Worm (Caenorhabditis elegans): ENCODE data around the gene Y45F10D.14.

The Y45F10D.14 gene

DNA sequence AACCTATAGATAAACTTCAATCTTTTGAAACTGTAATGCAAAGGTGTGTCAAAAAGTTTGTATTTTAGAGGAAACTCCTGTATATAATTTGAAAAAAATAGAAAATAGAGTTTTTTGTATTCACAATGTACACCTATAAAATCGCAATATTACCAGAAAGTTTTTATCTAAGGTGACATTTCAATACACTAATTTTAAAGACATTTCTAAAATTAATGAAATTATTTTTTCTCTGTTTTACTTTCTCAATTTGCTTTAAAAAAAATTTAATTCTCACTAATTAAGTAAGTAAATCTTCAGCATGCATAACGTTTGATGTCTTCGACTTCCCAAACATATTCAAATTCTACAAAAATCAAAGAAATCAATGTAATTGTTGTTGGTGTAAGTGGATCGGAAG is 20.0 kb upstream of the Y45F10D.14 start, which contains the start of gene rga-5:
Gene rga-5 (plus strand): TSS at position 301 of the 400 bp plus-strand sequence.
- TF ChIP-seq unc-39 (tag; optimal IDR thresholded peaks at IDR 0.05) (no peak), nhr-129 (tag; optimal IDR thresholded peaks at IDR 0.05) (no peak), dmd-4 (tag; optimal IDR thresholded peaks at IDR 0.05) (no peak), snpc-4 (tag; optimal IDR thresholded peaks at IDR 0.05) (no peak), R02D3.7 (tag; optimal IDR thresholded peaks at IDR 0.05) (no peak), fos-1 (tag; optimal IDR thresholded peaks at IDR 0.05) (no peak), nhr-11 (tag; optimal IDR thresholded peaks at IDR 0.05) (no peak), blmp-1 (tag; optimal IDR thresholded peaks at IDR 0.05; ENCODE audit: insufficient read depth) (no peak), nhr-10 (tag; optimal IDR thresholded peaks at IDR 0.05) (no peak), nhr-23 (tag; optimal IDR thresholded peaks at IDR 0.05) (no peak), crh-2 (tag; optimal IDR thresholded peaks at IDR 0.05) (no peak), zag-1 (tag; optimal IDR thresholded peaks at IDR 0.05) (no peak), ztf-1 (GFP tag; conservative IDR thresholded peaks at IDR 0.05) (no peak), ama-1 (optimal IDR thresholded peaks at IDR 0.05) (no peak), Y55F3AM.14 (GFP tag; optimal IDR thresholded peaks at IDR 0.05) (no peak)

DNA sequence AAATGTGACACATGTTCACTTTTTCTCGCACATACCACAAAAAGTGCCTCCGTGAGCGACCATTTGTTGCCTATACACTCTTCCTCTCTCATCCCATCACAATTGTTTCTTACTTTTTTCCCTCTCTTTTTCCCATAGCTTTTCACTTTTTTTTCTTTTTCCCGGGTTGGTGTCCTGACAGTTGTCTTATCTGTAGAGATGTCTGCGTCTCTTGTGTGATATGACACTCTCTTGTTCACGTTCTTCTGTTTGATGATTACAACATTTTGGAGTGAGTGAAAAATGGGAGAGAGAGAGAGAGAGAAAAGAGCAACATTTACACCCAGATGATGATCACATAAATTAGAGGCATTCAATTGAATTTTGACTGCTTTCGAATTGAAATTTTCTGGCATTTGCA is 18.7 kb upstream of the Y45F10D.14 start:
- TF ChIP-seq ztf-1 (GFP tag; conservative IDR thresholded peaks at IDR 0.05) (no peak), sma-9 (GFP tag; optimal IDR thresholded peaks at IDR 0.05) (peak; percentile 67), sma-9 (tag; optimal IDR thresholded peaks at IDR 0.05) (no peak), nhr-6 (tag; optimal IDR thresholded peaks at IDR 0.05) (peak; percentile 50), aly-2 (tag; optimal IDR thresholded peaks at IDR 0.05) (no peak), Y55F3AM.14 (GFP tag; optimal IDR thresholded peaks at IDR 0.05) (no peak), ZK546.5 (tag; optimal IDR thresholded peaks at IDR 0.05) (no peak), gmeb-1 (tag; optimal IDR thresholded peaks at IDR 0.05) (peak; percentile 54), nhr-12 (tag; optimal IDR thresholded peaks at IDR 0.05) (no peak), elt-1 (tag; optimal IDR thresholded peaks at IDR 0.05) (no peak), dmd-4 (tag; optimal IDR thresholded peaks at IDR 0.05) (no peak), nhr-25 (tag; optimal IDR thresholded peaks at IDR 0.05) (no peak), ztf-11 (tag; optimal IDR thresholded peaks at IDR 0.05) (no peak), lin-13 (GFP tag; optimal IDR thresholded peaks at IDR 0.05) (no peak), snpc-4 (tag; optimal IDR thresholded peaks at IDR 0.05) (no peak), nhr-23 (tag; optimal IDR thresholded peaks at IDR 0.05) (no peak), unc-39 (tag; optimal IDR thresholded peaks at IDR 0.05) (no peak), alr-1 (tag; optimal IDR thresholded peaks at IDR 0.05) (no peak), ama-1 (optimal IDR thresholded peaks at IDR 0.05) (no peak), ztf-4 (tag; optimal IDR thresholded peaks at IDR 0.05) (peak; percentile 66), sem-4 (tag; optimal IDR thresholded peaks at IDR 0.05) (peak; percentile 36), peb-1 (tag; optimal IDR thresholded peaks at IDR 0.05) (no peak), elt-3 (tag; optimal IDR thresholded peaks at IDR 0.05) (no peak), nhr-129 (tag; optimal IDR thresholded peaks at IDR 0.05) (peak; percentile 95), lsy-2 (tag; optimal IDR thresholded peaks at IDR 0.05) (peak; percentile 8 to 77), skn-1 (tag; optimal IDR thresholded peaks at IDR 0.05) (no peak), blmp-1 (tag; optimal IDR thresholded peaks at IDR 0.05; ENCODE audit: insufficient read depth) (peak; percentile 52), crh-2 (tag; optimal IDR thresholded peaks at IDR 0.05) (peak; percentile 65), sma-3 (GFP tag; optimal IDR thresholded peaks at IDR 0.05) (no peak), ceh-82 (tag; optimal IDR thresholded peaks at IDR 0.05) (no peak), lin-11 (tag; optimal IDR thresholded peaks at IDR 0.05) (no peak), mbf-1 (tag; optimal IDR thresholded peaks at IDR 0.05) (no peak), lin-39 (tag; optimal IDR thresholded peaks at IDR 0.05) (no peak), unc-55 (GFP tag; optimal IDR thresholded peaks at IDR 0.05) (no peak), R02D3.7 (tag; optimal IDR thresholded peaks at IDR 0.05) (no peak), unc-62 (GFP tag; optimal IDR thresholded peaks at IDR 0.05) (no peak), nhr-77 (tag; optimal IDR thresholded peaks at IDR 0.05) (no peak), nhr-21 (tag; optimal IDR thresholded peaks at IDR 0.05) (no peak), mdl-1 (tag; optimal IDR thresholded peaks at IDR 0.05) (no peak), F13H6.1 (tag; optimal IDR thresholded peaks at IDR 0.05) (peak; percentile 91), nhr-10 (tag; optimal IDR thresholded peaks at IDR 0.05) (no peak), fos-1 (tag; optimal IDR thresholded peaks at IDR 0.05) (peak; percentile 90), zag-1 (tag; optimal IDR thresholded peaks at IDR 0.05) (no peak), mab-5 (tag; optimal IDR thresholded peaks at IDR 0.05) (no peak), ceh-16 (tag; optimal IDR thresholded peaks at IDR 0.05) (no peak), nhr-237 (tag; optimal IDR thresholded peaks at IDR 0.05) (no peak), C34F6.9 (tag; optimal IDR thresholded peaks at IDR 0.05) (peak; percentile 52), nhr-11 (tag; optimal IDR thresholded peaks at IDR 0.05) (no peak), egl-27 (tag; optimal IDR thresholded peaks at IDR 0.05) (no peak)

Data from whole organism, L2 larva.